Fruit fly (Drosophila melanogaster) Kc167 (cell line): Measurements from ENCODE around the gene r.

Experiments used
- Sin3A ChIP-seq: fragments of >200 bp; optimal IDR thresholded peaks from 2 replicates; lab custom pipeline; 2018; ENCODE audit warnings: missing external identifiers
- psq ChIP-seq: fragments of >200 bp; optimal IDR thresholded peaks from 2 replicates; lab custom pipeline; 2017; ENCODE audit warnings: missing external identifiers
- ttk ChIP-seq: sonication (Bioruptor generic); optimal IDR thresholded peaks from 2 replicates; lab custom pipeline; 2017; ENCODE audit warnings: missing external identifiers

- TF ChIP-seq Sin3A (lab: Kevin White, UChicago), result no peak
- TF ChIP-seq ttk, result no peak
- TF ChIP-seq psq (lab: Kevin White, UChicago), result no peak
Observed at dm6 chrX:16641101-16641420, 14.1 kb upstream of the r start.
